Fruit fly (Drosophila melanogaster): ENCODE results near the gene Atg17.

Gene Atg17

dm6 chr3R:5622985-5623630, 46.4 kb upstream of the Atg17 start (continued):
- TF ChIP-seq HLH54F (GFP tag; optimal IDR thresholded peaks at IDR 0.05) (no peak), nau (GFP tag; optimal IDR thresholded peaks at IDR 0.05) (peak; percentile 83), CG30403 (GFP tag; optimal IDR thresholded peaks at IDR 0.05) (peak; percentile 42), nom (GFP tag; optimal IDR thresholded peaks at IDR 0.05) (peak; percentile 68), Side (GFP tag; optimal IDR thresholded peaks at IDR 0.05) (peak; percentile 77), CG13424 (tag; optimal IDR thresholded peaks at IDR 0.05) (peak; percentile 72), Rx (GFP tag; IDR thresholded peaks at IDR 0.05) (no peak), CG4617 (GFP tag; optimal IDR thresholded peaks at IDR 0.05; ENCODE audit: borderline replicate concordance) (peak; percentile 45), cg (GFP tag; optimal IDR thresholded peaks at IDR 0.05) (peak; percentile 83), amos (GFP tag; IDR thresholded peaks at IDR 0.05; ENCODE audit: partially characterized antibody) (no peak), run (tag; optimal IDR thresholded peaks at IDR 0.05) (peak; percentile 50), CG4424 (GFP tag; optimal IDR thresholded peaks at IDR 0.05) (peak; percentile 61), Jarid2 (GFP tag; optimal IDR thresholded peaks at IDR 0.05) (peak; percentile 28), Dref (GFP tag; IDR thresholded peaks at IDR 0.05) (no peak), onecut (GFP tag; IDR thresholded peaks at IDR 0.05) (peak; percentile 97), ems (GFP tag; optimal IDR thresholded peaks at IDR 0.05) (peak; percentile 33), CG10431 (GFP tag; optimal IDR thresholded peaks at IDR 0.05) (peak; percentile 96), tio (GFP tag; optimal IDR thresholded peaks at IDR 0.05) (peak; percentile 26), eve (GFP tag; optimal IDR thresholded peaks at IDR 0.05) (no peak), scrt (GFP tag; optimal IDR thresholded peaks at IDR 0.05) (peak; percentile 90), fd102C (GFP tag; optimal IDR thresholded peaks at IDR 0.05) (peak; percentile 83), CG9876 (GFP tag; optimal IDR thresholded peaks at IDR 0.05) (peak; percentile 51), CG14710 (tag; optimal IDR thresholded peaks at IDR 0.05) (peak; percentile 79), CG8290 (GFP tag; optimal IDR thresholded peaks at IDR 0.05) (peak; percentile 70), CG8290 (tag; optimal IDR thresholded peaks at IDR 0.05) (peak; percentile 88 to 91), CG10147 (GFP tag; optimal IDR thresholded peaks at IDR 0.05) (peak; percentile 65), Nf-YC (tag; optimal IDR thresholded peaks at IDR 0.05) (peak; percentile 43), CG15696 (tag; optimal IDR thresholded peaks at IDR 0.05) (peak; percentile 92), ro (GFP tag; IDR thresholded peaks at IDR 0.05) (no peak), CG12942 (GFP tag; optimal IDR thresholded peaks at IDR 0.05) (peak; percentile 81), repo (GFP tag; optimal IDR thresholded peaks at IDR 0.05) (peak; percentile 75), D (optimal IDR thresholded peaks at IDR 0.05) (no peak), D (GFP tag; optimal IDR thresholded peaks at IDR 0.05) (peak; percentile 85), sens-2 (GFP tag; IDR thresholded peaks at IDR 0.05) (no peak), CG12219 (GFP tag; optimal IDR thresholded peaks at IDR 0.05) (peak; percentile 75), caup (GFP tag; optimal IDR thresholded peaks at IDR 0.05; ENCODE audit: severe bottlenecking) (peak; percentile 88), CG18764 (GFP tag; optimal IDR thresholded peaks at IDR 0.05) (peak; percentile 70), gsb (GFP tag; IDR thresholded peaks at IDR 0.05) (no peak), pho (GFP tag; optimal IDR thresholded peaks at IDR 0.05) (peak; percentile 54), CG17385 (GFP tag; optimal IDR thresholded peaks at IDR 0.05) (peak; percentile 71), CG10321 (GFP tag; IDR thresholded peaks at IDR 0.05) (no peak), CG12104 (GFP tag; optimal IDR thresholded peaks at IDR 0.05) (peak; percentile 34), CG12236 (GFP tag; optimal IDR thresholded peaks at IDR 0.05) (peak; percentile 77), CG11560 (tag; IDR thresholded peaks at IDR 0.05) (no peak), Sry-δ (GFP tag; optimal IDR thresholded peaks at IDR 0.05) (peak; percentile 21), CG14441 (GFP tag; IDR thresholded peaks at IDR 0.05) (no peak), Atf-2 (GFP tag; optimal IDR thresholded peaks at IDR 0.05) (peak; percentile 46), dm (GFP tag; optimal IDR thresholded peaks at IDR 0.05) (peak; percentile 50), B-H1 (GFP tag; IDR thresholded peaks at IDR 0.05) (no peak), lilli (GFP tag; optimal IDR thresholded peaks at IDR 0.05) (peak; percentile 55), CG12391 (tag; optimal IDR thresholded peaks at IDR 0.05) (peak; percentile 64)
